Worm (Caenorhabditis elegans): Measurements from ENCODE around the gene Y97E10C.1.

ce11 chrV:7723967-7724544 lies 4.6 kb upstream of the Y97E10C.1 start, which contains the start of the genes ZK105.6 and ZK105.8:
- no peak for TF ChIP-seq daf-12 (tag; optimal IDR thresholded peaks at IDR 0.05)
- no peak for TF ChIP-seq ceh-82 (tag; optimal IDR thresholded peaks at IDR 0.05)
- TF ChIP-seq nhr-28 (tag; optimal IDR thresholded peaks at IDR 0.05), result no peak
- TF ChIP-seq snpc-4 (tag; optimal IDR thresholded peaks at IDR 0.05), result no peak
- no peak for TF ChIP-seq ceh-16 (tag; optimal IDR thresholded peaks at IDR 0.05)
- TF ChIP-seq aly-2 (tag; optimal IDR thresholded peaks at IDR 0.05), result no peak
